Worm (Caenorhabditis elegans) whole organism, L4/young adult: ENCODE results near the gene mrps-17.

Experiments
- W03F9.2 ChIP-seq: fragments of 150-350 bp; optimal IDR thresholded peaks from 2 replicates; lab custom pipeline; 2014; ENCODE audit warnings: missing biosample characterization, missing genetic modification characterization
- him-1 ChIP-seq: sonication (generic microtip); optimal IDR thresholded peaks from 2 replicates; lab custom pipeline; 2016; ENCODE audit warnings: missing genotype, missing genetic modification reagents, missing genetic modification characterization, missing compliant biosample characterization

DNA sequence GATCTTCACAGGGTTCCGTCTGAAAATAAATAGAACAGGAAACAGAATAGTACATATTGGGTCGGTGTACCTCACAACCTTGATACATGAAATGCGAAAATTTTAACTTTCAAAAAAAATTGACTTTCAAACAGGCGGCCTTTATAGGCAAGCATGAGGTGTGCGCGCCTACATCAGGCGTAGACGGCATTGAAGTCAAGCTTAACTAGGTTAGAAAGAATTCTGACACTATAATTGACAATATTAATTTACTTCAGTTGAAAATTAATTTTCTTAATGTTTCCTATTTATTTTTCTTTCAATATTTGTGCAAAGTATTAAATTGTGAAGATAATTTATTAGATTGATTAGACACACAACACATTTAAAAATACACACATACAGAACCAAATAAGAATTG is 19.7 kb downstream of the mrps-17 start, which contains the start of gene C05D11.5:
- no peak for TF ChIP-seq him-1 (tag; lab: Kevin White, UChicago)
- TF ChIP-seq W03F9.2, result no peak
